Worm (Caenorhabditis elegans) whole organism, L1 larva: ENCODE data around the gene T24C4.10.

ENCODE experiments used
- C16A3.4 ChIP-seq: fragments of 150-350 bp; optimal IDR thresholded peaks from 2 replicates; lab custom pipeline; 2014; ENCODE audit warnings: missing biosample characterization, missing genetic modification characterization
- F16B12.6 ChIP-seq: fragments of 150-350 bp; optimal IDR thresholded peaks from 2 replicates; lab custom pipeline; 2014; ENCODE audit warnings: missing biosample characterization, missing genetic modification characterization
- dsc-1 ChIP-seq: sonication (generic microtip); optimal IDR thresholded peaks from 2 replicates; lab custom pipeline; 2016; ENCODE audit warnings: mild to moderate bottlenecking, missing genetic modification characterization, missing compliant biosample characterization
- egl-27 ChIP-seq, 2 experiments: fragments of 150-350 bp in 1 of 2; sonication (generic microtip); optimal IDR thresholded peaks; 3 replicates each; lab custom pipeline; 2017 to 2018; ENCODE audit warnings: missing biosample characterization in 2 of 2, missing genetic modification characterization in 2 of 2, missing genetic modification reagents in 2 of 2
- elt-3 ChIP-seq, 6 experiments: fragments of 150-350 bp in 1 of 6; sonication (generic microtip); optimal IDR thresholded peaks; 2 replicates each; lab custom pipeline; 2017 to 2018; ENCODE audit warnings: missing biosample characterization in 6 of 6, missing genetic modification characterization in 6 of 6, inconsistent platforms in 1 of 6
- lin-39 ChIP-seq: fragments of 150-350 bp; optimal IDR thresholded peaks from 2 replicates; lab custom pipeline; 2014; ENCODE audit warnings: missing biosample characterization, missing genetic modification reagents, missing genetic modification characterization
- nhr-71 ChIP-seq: sonication (generic microtip); optimal IDR thresholded peaks from 2 replicates; lab custom pipeline; 2016; ENCODE audit warnings: mild to moderate bottlenecking, missing genetic modification characterization, moderate library complexity, missing compliant biosample characterization
- nhr-77 ChIP-seq: fragments of 150-350 bp; optimal IDR thresholded peaks from 2 replicates; lab custom pipeline; 2014; ENCODE audit warnings: missing biosample characterization, missing genetic modification characterization
- pqm-1 ChIP-seq: sonication (generic microtip); optimal IDR thresholded peaks from 3 replicates; lab custom pipeline; 2017; ENCODE audit warnings: missing biosample characterization, missing genetic modification characterization
- skn-1 ChIP-seq: fragments of 150-350 bp; optimal IDR thresholded peaks from 2 replicates; lab custom pipeline; 2014; ENCODE audit warnings: missing biosample characterization, missing genetic modification characterization
- unc-62 ChIP-seq: fragments of 150-350 bp; optimal IDR thresholded peaks from 2 replicates; lab custom pipeline; 2014; ENCODE audit warnings: missing biosample characterization, missing genetic modification reagents, missing genetic modification characterization
- zag-1 ChIP-seq: fragments of 150-350 bp; optimal IDR thresholded peaks from 2 replicates; lab custom pipeline; 2014; ENCODE audit warnings: missing biosample characterization, missing genetic modification characterization
- zip-4 ChIP-seq: fragments of 200-800 bp; sonication (Bioruptor generic); optimal IDR thresholded peaks from 2 replicates; lab custom pipeline; 2018; ENCODE audit warnings: mild to moderate bottlenecking, missing genetic modification characterization, moderate library complexity, missing compliant biosample characterization

- no peak for TF ChIP-seq egl-27 (tag; optimal IDR thresholded peaks at IDR 0.05; lab: Kevin White, UChicago)
- TF ChIP-seq nhr-77 (tag; lab: Kevin White, UChicago), result peak; percentile 40
- no peak for TF ChIP-seq zip-4 (GFP tag; lab: Kevin White, UChicago)
- TF ChIP-seq unc-62 (GFP tag; lab: Kevin White, UChicago), result no peak
- TF ChIP-seq F16B12.6 (tag; lab: Kevin White, UChicago), result peak; percentile 4
- no peak for TF ChIP-seq pqm-1
- TF ChIP-seq zag-1 (tag; lab: Kevin White, UChicago), result peak; percentile 44
- peak; percentile 88 for TF ChIP-seq nhr-71
- TF ChIP-seq skn-1 (tag; lab: Kevin White, UChicago), result peak; percentile 56
- no peak for TF ChIP-seq lin-39 (tag; lab: Kevin White, UChicago)
- peak in 2 of 6 experiments; percentile 14 to 52 for TF ChIP-seq elt-3 (tag; optimal IDR thresholded peaks at IDR 0.05; lab: Kevin White, UChicago)
- TF ChIP-seq dsc-1 (tag; lab: Kevin White, UChicago), result peak; percentile 49
- TF ChIP-seq C16A3.4, result peak; percentile 40
Observed at ce11 chrIII:887874-888299, 3.2 kb downstream of the T24C4.10 start.
